Worm (Caenorhabditis elegans) whole organism, L2 larva: Measurements from ENCODE around the gene ipp-5.

Experiments
- aly-2 ChIP-seq: fragments of 150-350 bp; optimal IDR thresholded peaks from 2 replicates; lab custom pipeline; 2014; ENCODE audit warnings: missing biosample characterization, missing genetic modification characterization
- nhr-12 ChIP-seq: fragments of 150-350 bp; optimal IDR thresholded peaks from 2 replicates; lab custom pipeline; 2014; ENCODE audit warnings: missing biosample characterization, missing genetic modification characterization

- no peak for TF ChIP-seq nhr-12 (tag; lab: Kevin White, UChicago)
- no peak for TF ChIP-seq aly-2
Measured at ce11 chrX:6082660-6083059, 51.4 kb downstream of the ipp-5 start, which contains the start of gene C45B2.3.
